Worm (Caenorhabditis elegans) whole organism, L4/young adult: ENCODE results near the gene yju-2.

Source experiments
- W03F9.2 ChIP-seq: fragments of 150-350 bp; optimal IDR thresholded peaks from 2 replicates; lab custom pipeline; 2014; ENCODE audit warnings: missing biosample characterization, missing genetic modification characterization
- dao-5 ChIP-seq: sonication (generic microtip); optimal IDR thresholded peaks from 2 replicates; lab custom pipeline; 2016; ENCODE audit warnings: missing genotype, missing genetic modification characterization, moderate library complexity, missing compliant biosample characterization
- him-1 ChIP-seq: sonication (generic microtip); optimal IDR thresholded peaks from 2 replicates; lab custom pipeline; 2016; ENCODE audit warnings: missing genotype, missing genetic modification reagents, missing genetic modification characterization, missing compliant biosample characterization

ce11 chrIII:7216924-7217521 is 32.9 kb downstream of the yju-2 start:
- TF ChIP-seq him-1 (tag; lab: Kevin White, UChicago) (no peak), W03F9.2 (no peak), dao-5 (tag; lab: Kevin White, UChicago) (no peak)
